Worm (Caenorhabditis elegans) whole organism, young adult: ENCODE data around the gene ugt-2.
A peak's percentile ranks its signal among the peaks of the same experiment; 100 is the strongest.

Experiments used
- B0336.3 ChIP-seq: fragments of 200-800 bp; sonication (Bioruptor generic); IDR thresholded peaks from 2 replicates; pipeline ENCODE4 v1.3.6; 2022; ENCODE audit warnings: missing genetic modification characterization, missing compliant biosample characterization
- C06A6.2 ChIP-seq: fragments of 200-800 bp; sonication (Bioruptor generic); conservative IDR thresholded peaks from 2 replicates; pipeline ENCODE4 v1.3.6; 2022; ENCODE audit warnings: missing genetic modification characterization, missing compliant biosample characterization
- D2030.7 ChIP-seq: fragments of 200-800 bp; sonication (Bioruptor generic); IDR thresholded peaks from 2 replicates; pipeline ENCODE4 v1.3.6; 2022; ENCODE audit warnings: missing genetic modification reagents, missing genetic modification characterization, missing compliant biosample characterization
- F10E7.11 ChIP-seq: sonication (generic microtip); optimal IDR thresholded peaks from 2 replicates; lab custom pipeline; 2017; ENCODE audit warnings: mild to moderate bottlenecking, missing genetic modification characterization, moderate library complexity, missing compliant biosample characterization
- F22D6.2 ChIP-seq: sonication (generic microtip); optimal IDR thresholded peaks from 2 replicates; lab custom pipeline; 2016; ENCODE audit warnings: mild to moderate bottlenecking, missing genetic modification characterization, missing compliant biosample characterization
- F37B4.10 ChIP-seq: fragments of 200-800 bp; sonication (Bioruptor generic); IDR thresholded peaks from 2 replicates; pipeline ENCODE4 v1.3.6; 2022; ENCODE audit warnings: missing genetic modification characterization, missing compliant biosample characterization
- F57A8.1 ChIP-seq: fragments of 200-800 bp; sonication (Bioruptor generic); optimal IDR thresholded peaks from 2 replicates; lab custom pipeline; 2018; ENCODE audit warnings: mild to moderate bottlenecking, missing genetic modification characterization, moderate library complexity, missing compliant biosample characterization
- Y56A3A.18 ChIP-seq: fragments of 200-800 bp; sonication (Bioruptor generic); IDR thresholded peaks from 2 replicates; pipeline ENCODE4 v1.3.6; 2022; ENCODE audit warnings: missing genetic modification reagents, missing genetic modification characterization, missing compliant biosample characterization
- ZK185.1 ChIP-seq: sonication (generic microtip); optimal IDR thresholded peaks from 2 replicates; lab custom pipeline; 2016; ENCODE audit warnings: mild to moderate bottlenecking, missing genetic modification characterization, missing compliant biosample characterization; ENCODE audit not compliant: poor library complexity, severe bottlenecking
- athp-1 ChIP-seq: sonication (generic microtip); optimal IDR thresholded peaks from 2 replicates; lab custom pipeline; 2017; ENCODE audit warnings: mild to moderate bottlenecking, missing genetic modification characterization, missing compliant biosample characterization
- attf-3 ChIP-seq: fragments of 200-800 bp; sonication (Bioruptor generic); conservative IDR thresholded peaks from 2 replicates; pipeline ENCODE4 v1.3.6; 2022; ENCODE audit warnings: missing genetic modification reagents, missing genetic modification characterization, missing compliant biosample characterization
- attf-5 ChIP-seq: fragments of 200-800 bp; sonication (Bioruptor generic); optimal IDR thresholded peaks from 2 replicates; lab custom pipeline; 2018; ENCODE audit warnings: mild to moderate bottlenecking, missing genetic modification characterization, missing compliant biosample characterization
- attf-6 ChIP-seq: fragments of 200-800 bp; sonication (Bioruptor generic); IDR thresholded peaks from 2 replicates; pipeline ENCODE4 v1.3.6; 2022; ENCODE audit warnings: missing genetic modification reagents, missing genetic modification characterization, missing compliant biosample characterization
- bed-2 ChIP-seq: fragments of 200-800 bp; sonication (Bioruptor generic); IDR thresholded peaks from 2 replicates; pipeline ENCODE4 v1.3.6; 2022; ENCODE audit warnings: missing genetic modification reagents, missing genetic modification characterization, missing compliant biosample characterization
- ccch-3 ChIP-seq: fragments of 200-800 bp; sonication (Bioruptor generic); optimal IDR thresholded peaks from 2 replicates; lab custom pipeline; 2018; ENCODE audit warnings: mild to moderate bottlenecking, missing genetic modification characterization, missing compliant biosample characterization
- cebp-1 ChIP-seq, 2 experiments: fragments of 200-800 bp in 1 of 2; sonication (Bioruptor generic) in 1 of 2; sonication (generic microtip) in 1 of 2; IDR thresholded peaks in 1 of 2; optimal IDR thresholded peaks in 1 of 2; 2 replicates each; pipeline versions ENCODE4 v1.3.6 to Lab custom; 2017 to 2022; ENCODE audit warnings: missing compliant biosample characterization in 2 of 2, missing genetic modification characterization in 2 of 2, mild to moderate bottlenecking in 1 of 2, missing genetic modification reagents in 1 of 2, moderate library complexity in 1 of 2
- ceh-91 ChIP-seq: fragments of 200-800 bp; sonication (Bioruptor generic); IDR thresholded peaks from 2 replicates; pipeline ENCODE4 v1.3.6; 2022; ENCODE audit warnings: missing genetic modification reagents, missing genetic modification characterization, missing compliant biosample characterization
- chd-7 ChIP-seq: sonication (generic microtip); optimal IDR thresholded peaks from 2 replicates; lab custom pipeline; 2016; ENCODE audit warnings: mild to moderate bottlenecking, missing genetic modification characterization, moderate library complexity, missing compliant biosample characterization
- dox-1 ChIP-seq: fragments of 200-800 bp; sonication (Bioruptor generic); IDR thresholded peaks from 2 replicates; pipeline ENCODE4 v1.3.6; 2022; ENCODE audit warnings: missing genetic modification reagents, missing genetic modification characterization, missing compliant biosample characterization
- dpff-1 ChIP-seq: sonication (generic microtip); optimal IDR thresholded peaks from 2 replicates; lab custom pipeline; 2017; ENCODE audit warnings: mild to moderate bottlenecking, missing genetic modification characterization, missing compliant biosample characterization
- dpl-1 ChIP-seq: fragments of 150-350 bp; optimal IDR thresholded peaks from 2 replicates; lab custom pipeline; 2014; ENCODE audit warnings: missing biosample characterization, missing genetic modification reagents, missing genetic modification characterization
- ets-4 ChIP-seq: fragments of 200-800 bp; sonication (Bioruptor generic); optimal IDR thresholded peaks from 2 replicates; lab custom pipeline; 2018; ENCODE audit warnings: mild to moderate bottlenecking, missing genetic modification characterization, missing compliant biosample characterization
- lsy-27 ChIP-seq: sonication (generic microtip); optimal IDR thresholded peaks from 2 replicates; lab custom pipeline; 2017; ENCODE audit warnings: missing genetic modification characterization, mild to moderate bottlenecking, missing compliant biosample characterization, antibody characterized with exemption, missing genotype, borderline replicate concordance; ENCODE audit not compliant: insufficient read depth
- mes-4 ChIP-seq: sonication (generic microtip); optimal IDR thresholded peaks from 2 replicates; lab custom pipeline; 2016; ENCODE audit warnings: missing genotype, missing genetic modification characterization, missing compliant biosample characterization
- nfya-2 ChIP-seq: fragments of 200-800 bp; sonication (Bioruptor generic); IDR thresholded peaks from 2 replicates; pipeline ENCODE4 v1.3.6; 2022; ENCODE audit warnings: missing genetic modification reagents, missing genetic modification characterization, missing compliant biosample characterization
- nhr-120 ChIP-seq: fragments of 200-800 bp; sonication (Bioruptor generic); IDR thresholded peaks from 2 replicates; pipeline ENCODE4 v1.3.6; 2022; ENCODE audit warnings: missing genetic modification characterization, missing compliant biosample characterization
- nhr-179 ChIP-seq: sonication (generic microtip); optimal IDR thresholded peaks from 2 replicates; lab custom pipeline; 2016; ENCODE audit warnings: mild to moderate bottlenecking, missing genetic modification characterization, missing compliant biosample characterization
- nhr-27 ChIP-seq: fragments of 200-800 bp; sonication (Bioruptor generic); optimal IDR thresholded peaks from 2 replicates; lab custom pipeline; 2018; ENCODE audit warnings: mild to moderate bottlenecking, missing genetic modification characterization, moderate library complexity, missing compliant biosample characterization
- nhr-90 ChIP-seq: sonication (generic microtip); optimal IDR thresholded peaks from 2 replicates; lab custom pipeline; 2016; ENCODE audit warnings: missing genotype, mild to moderate bottlenecking, missing genetic modification characterization, missing compliant biosample characterization
- pha-4 ChIP-seq: fragments of 150-350 bp; sonication (generic microtip); optimal IDR thresholded peaks from 2 replicates; lab custom pipeline; 2014; ENCODE audit warnings: missing biosample characterization, missing genetic modification reagents, missing genetic modification characterization
- rcor-1 ChIP-seq: fragments of 200-800 bp; sonication (Bioruptor generic); IDR thresholded peaks from 2 replicates; pipeline ENCODE4 v1.3.6; 2022; ENCODE audit warnings: missing genetic modification reagents, missing genetic modification characterization, missing compliant biosample characterization
- repo-1 ChIP-seq: sonication (generic microtip); optimal IDR thresholded peaks from 2 replicates; lab custom pipeline; 2017; ENCODE audit warnings: mild to moderate bottlenecking, missing genetic modification characterization, missing compliant biosample characterization
- sdz-38 ChIP-seq: sonication (generic microtip); optimal IDR thresholded peaks from 2 replicates; lab custom pipeline; 2016; ENCODE audit warnings: missing genotype, missing genetic modification characterization, missing compliant biosample characterization
- sea-2 ChIP-seq: fragments of 200-800 bp; sonication (Bioruptor generic); IDR thresholded peaks from 2 replicates; pipeline ENCODE4 v1.3.6; 2022; ENCODE audit warnings: missing genetic modification characterization, missing compliant biosample characterization
- snpc-1.1 ChIP-seq: sonication (generic microtip); optimal IDR thresholded peaks from 2 replicates; lab custom pipeline; 2017; ENCODE audit warnings: missing genetic modification characterization, mild to moderate bottlenecking, missing compliant biosample characterization, antibody characterized with exemption, moderate library complexity, missing genotype, missing genetic modification reagents; ENCODE audit not compliant: insufficient read depth
- snpc-1.3 ChIP-seq: sonication (generic microtip); optimal IDR thresholded peaks from 2 replicates; lab custom pipeline; 2017; ENCODE audit warnings: missing genetic modification characterization, mild to moderate bottlenecking, missing compliant biosample characterization, antibody characterized with exemption, moderate library complexity, missing genotype, missing genetic modification reagents; ENCODE audit not compliant: insufficient read depth
- snpc-4 ChIP-seq, 5 experiments: fragments of 150-350 bp in 1 of 5; sonication (generic microtip) in 4 of 5; optimal IDR thresholded peaks; 2 replicates each; lab custom pipeline; 2014 to 2018; ENCODE audit warnings: missing genetic modification characterization in 5 of 5, missing biosample characterization in 3 of 5, antibody characterized with exemption in 2 of 5, mild to moderate bottlenecking in 2 of 5, missing compliant biosample characterization in 2 of 5, missing genotype in 2 of 5, moderate library complexity in 2 of 5, missing genetic modification reagents in 1 of 5
- somi-1 ChIP-seq: fragments of 200-800 bp; sonication (Bioruptor generic); optimal IDR thresholded peaks from 2 replicates; lab custom pipeline; 2018; ENCODE audit warnings: mild to moderate bottlenecking, missing genetic modification characterization, missing compliant biosample characterization
- tbx-9 ChIP-seq: sonication (generic microtip); optimal IDR thresholded peaks from 2 replicates; lab custom pipeline; 2016; ENCODE audit warnings: borderline replicate concordance, missing genetic modification characterization, inconsistent platforms, missing compliant biosample characterization
- tlf-1 ChIP-seq: fragments of 200-800 bp; sonication (Bioruptor generic); optimal IDR thresholded peaks from 2 replicates; lab custom pipeline; 2018; ENCODE audit warnings: mild to moderate bottlenecking, missing genetic modification characterization, missing compliant biosample characterization
- unc-62 ChIP-seq: fragments of 150-350 bp; optimal IDR thresholded peaks from 2 replicates; lab custom pipeline; 2014; ENCODE audit warnings: missing biosample characterization, missing genetic modification reagents, missing genetic modification characterization
- ztf-22 ChIP-seq: fragments of 200-800 bp; sonication (Bioruptor generic); optimal IDR thresholded peaks from 2 replicates; lab custom pipeline; 2018; ENCODE audit warnings: mild to moderate bottlenecking, missing genetic modification characterization, moderate library complexity, missing compliant biosample characterization
- ztf-25 ChIP-seq: fragments of 200-800 bp; sonication (Bioruptor generic); IDR thresholded peaks from 2 replicates; pipeline ENCODE4 v1.3.6; 2022; ENCODE audit warnings: missing genetic modification reagents, missing genetic modification characterization, missing compliant biosample characterization
- ztf-28 ChIP-seq: fragments of 200-800 bp; sonication (Bioruptor generic); IDR thresholded peaks from 2 replicates; pipeline ENCODE4 v1.3.6; 2022; ENCODE audit warnings: missing genetic modification reagents, missing genetic modification characterization, missing compliant biosample characterization
- ztf-3 ChIP-seq: fragments of 200-800 bp; sonication (Bioruptor generic); optimal IDR thresholded peaks from 2 replicates; lab custom pipeline; 2018; ENCODE audit warnings: mild to moderate bottlenecking, missing genetic modification characterization, missing compliant biosample characterization
- ztf-6 ChIP-seq: fragments of 200-800 bp; sonication (Bioruptor generic); IDR thresholded peaks from 2 replicates; pipeline ENCODE4 v1.3.6; 2022; ENCODE audit warnings: missing genetic modification reagents, missing genetic modification characterization, missing compliant biosample characterization

ugt-2 gene

DNA sequence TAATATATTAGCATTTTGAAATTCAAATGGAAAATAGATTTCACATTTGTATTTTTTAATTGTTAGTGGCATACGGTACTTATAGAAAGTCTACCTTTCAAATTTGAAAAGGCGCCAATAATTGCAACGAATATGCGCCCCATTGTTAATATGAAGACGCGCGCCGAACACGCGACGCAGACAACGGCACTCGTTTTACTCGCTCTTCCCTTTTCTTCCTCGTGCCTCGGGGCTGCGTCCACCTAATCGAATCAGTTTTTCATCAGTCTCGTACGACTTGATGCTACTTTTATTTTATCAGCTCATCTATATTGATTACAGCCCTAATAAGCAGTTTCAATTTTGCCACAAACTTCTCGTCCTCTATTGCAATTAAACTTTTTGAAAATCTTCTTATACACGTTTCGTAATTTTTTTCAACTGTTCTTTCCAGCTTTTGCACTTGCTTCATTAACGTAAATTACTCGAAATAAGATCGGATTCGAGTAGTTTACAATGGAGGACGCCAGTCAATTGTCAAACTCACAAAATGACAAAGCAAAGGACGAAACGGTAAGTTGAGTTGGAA, 36.7 kb upstream of the ugt-2 start, which contains the start of gene cash-1 (continued):
- TF ChIP-seq dox-1 (GFP tag; lab: Robert Waterston, UW) = peak; percentile 88
- TF ChIP-seq sdz-38 (tag; lab: Kevin White, UChicago) = no peak
- TF ChIP-seq ztf-25 (GFP tag; lab: Robert Waterston, UW) = 0 out of 2 replicates have a peak, but pooled peaks have one; percentile 36
- TF ChIP-seq nhr-179 (tag; lab: Kevin White, UChicago) = no peak
- TF ChIP-seq unc-62 = no peak
- peak; percentile 8 for TF ChIP-seq pha-4
- TF ChIP-seq dpl-1 = peak; percentile 68
- no peak for TF ChIP-seq tbx-9 (tag; lab: Kevin White, UChicago)
- no peak for TF ChIP-seq nhr-27 (tag; lab: Kevin White, UChicago)
- TF ChIP-seq snpc-1.1 (tag; lab: Kevin White, UChicago) = no peak
- TF ChIP-seq nhr-120 (GFP tag; lab: Robert Waterston, UW) = no peak
- TF ChIP-seq somi-1 (GFP tag; lab: Kevin White, UChicago) = no peak
- TF ChIP-seq attf-3 (GFP tag; lab: Robert Waterston, UW) = no peak
- no peak for TF ChIP-seq F22D6.2
- peak; percentile 38; the same call in 1 of the 2 replicates for TF ChIP-seq attf-6
- TF ChIP-seq ztf-22 (GFP tag; lab: Kevin White, UChicago) = no peak
- no peak for TF ChIP-seq ccch-3 (GFP tag; lab: Kevin White, UChicago)
- TF ChIP-seq nfya-2 (GFP tag; lab: Robert Waterston, UW) = no peak
- peak; percentile 68 for TF ChIP-seq D2030.7 (GFP tag; lab: Robert Waterston, UW)
- TF ChIP-seq ZK185.1 (tag; lab: Kevin White, UChicago) = peak; percentile 47
- TF ChIP-seq F37B4.10 (GFP tag; lab: Robert Waterston, UW) = no peak
- no peak for TF ChIP-seq ztf-3
- TF ChIP-seq bed-2 (GFP tag; lab: Robert Waterston, UW) = no peak
- no peak for TF ChIP-seq ets-4
- peak; percentile 61 for TF ChIP-seq lsy-27 (tag; lab: Kevin White, UChicago)
- no peak for TF ChIP-seq ztf-28
- no peak for TF ChIP-seq C06A6.2 (GFP tag; lab: Robert Waterston, UW)
- TF ChIP-seq mes-4 = no peak
- TF ChIP-seq B0336.3 (GFP tag; lab: Robert Waterston, UW) = no peak
- no peak for TF ChIP-seq Y56A3A.18 (GFP tag; lab: Robert Waterston, UW)
- TF ChIP-seq sea-2 (GFP tag; lab: Robert Waterston, UW) = no peak
- TF ChIP-seq nhr-90 (tag; lab: Kevin White, UChicago) = no peak
- TF ChIP-seq athp-1 (tag; lab: Kevin White, UChicago) = no peak
- TF ChIP-seq repo-1 (tag; lab: Kevin White, UChicago) = no peak
- peak; percentile 66 for TF ChIP-seq tlf-1 (GFP tag; lab: Kevin White, UChicago)
- no peak for TF ChIP-seq ztf-6 (GFP tag; lab: Robert Waterston, UW)
- TF ChIP-seq dpff-1 (tag; lab: Kevin White, UChicago) = no peak
- TF ChIP-seq snpc-4 (GFP tag; optimal IDR thresholded peaks at IDR 0.05; lab: Kevin White, UChicago) = no peak
- peak in 3 of 4 experiments; percentile 43 to 64 (median 52) for TF ChIP-seq snpc-4 (tag; optimal IDR thresholded peaks at IDR 0.05; lab: Kevin White, UChicago)
- peak; percentile 45; the same call in 1 of the 2 replicates for TF ChIP-seq cebp-1 (GFP tag; IDR thresholded peaks at IDR 0.05; lab: Robert Waterston, UW)
- peak; percentile 58 for TF ChIP-seq cebp-1 (tag; optimal IDR thresholded peaks at IDR 0.05; lab: Kevin White, UChicago)
- TF ChIP-seq ceh-91 (GFP tag; lab: Robert Waterston, UW) = peak; percentile 66
- TF ChIP-seq attf-5 (GFP tag; lab: Kevin White, UChicago) = peak; percentile 88
- TF ChIP-seq F57A8.1 (GFP tag; lab: Kevin White, UChicago) = no peak
- 0 out of 2 replicates have a peak, but pooled peaks have one; percentile 37 for TF ChIP-seq rcor-1 (GFP tag; lab: Robert Waterston, UW)
- no peak for TF ChIP-seq chd-7
- no peak for TF ChIP-seq F10E7.11 (tag; lab: Kevin White, UChicago)
- no peak for TF ChIP-seq snpc-1.3 (tag; lab: Kevin White, UChicago)
